Worm (Caenorhabditis elegans): ENCODE measurements around the gene str-97.

DNA sequence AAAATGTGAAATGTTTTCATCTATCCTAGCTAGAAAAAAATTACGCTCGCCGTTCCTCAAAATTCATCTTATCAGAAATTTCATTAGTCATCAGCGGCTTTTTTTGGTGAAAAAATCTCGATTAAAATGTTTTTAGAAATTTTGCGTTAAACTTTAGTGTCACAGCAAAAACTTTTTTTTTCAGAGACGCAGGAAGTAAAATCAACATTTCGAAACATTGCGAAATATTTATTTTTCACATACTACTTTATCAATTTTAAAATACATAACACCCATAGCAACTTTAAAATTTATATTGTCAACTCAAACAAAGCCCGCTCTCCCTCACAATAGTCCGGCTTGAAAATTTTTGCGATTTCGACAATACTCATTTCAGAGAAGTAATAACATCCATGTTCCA, 22.8 kb downstream of the str-97 start:
- TF ChIP-seq nhr-11 (tag; optimal IDR thresholded peaks at IDR 0.05) (no peak), R02D3.7 (tag; optimal IDR thresholded peaks at IDR 0.05) (no peak), nhr-76 (tag; optimal IDR thresholded peaks at IDR 0.05) (no peak), cey-2 (tag; optimal IDR thresholded peaks at IDR 0.05; ENCODE audit: borderline replicate concordance, insufficient read depth) (no peak), aly-2 (tag; optimal IDR thresholded peaks at IDR 0.05) (no peak), nhr-48 (tag; optimal IDR thresholded peaks at IDR 0.05) (no peak), nhr-28 (tag; optimal IDR thresholded peaks at IDR 0.05) (no peak), fkh-10 (GFP tag; optimal IDR thresholded peaks at IDR 0.05) (no peak)

Data from whole organism, L4 larva.